Worm (Caenorhabditis elegans) whole organism, L1 larva: Measurements from ENCODE around the gene F07G11.4.

Source experiments
- F16B12.6 ChIP-seq: fragments of 150-350 bp; optimal IDR thresholded peaks from 2 replicates; lab custom pipeline; 2014; ENCODE audit warnings: missing biosample characterization, missing genetic modification characterization
- aha-1 ChIP-seq: fragments of 150-350 bp; optimal IDR thresholded peaks from 2 replicates; lab custom pipeline; 2014; ENCODE audit warnings: missing biosample characterization, missing genetic modification characterization
- blmp-1 ChIP-seq: fragments of 150-350 bp; optimal IDR thresholded peaks from 2 replicates; lab custom pipeline; 2014; ENCODE audit warnings: missing biosample characterization, missing genetic modification characterization
- ceh-63 ChIP-seq: fragments of 200-800 bp; sonication (Bioruptor generic); optimal IDR thresholded peaks from 2 replicates; lab custom pipeline; 2018; ENCODE audit warnings: mild to moderate bottlenecking, missing genetic modification characterization, missing compliant biosample characterization
- ceh-82 ChIP-seq, 3 experiments: fragments of 150-350 bp in 1 of 3; sonication (generic microtip) in 2 of 3; optimal IDR thresholded peaks; 2 replicates each; lab custom pipeline; 2014 to 2017; ENCODE audit warnings: missing biosample characterization in 3 of 3, missing genetic modification characterization in 3 of 3
- ceh-88 ChIP-seq: fragments of 200-800 bp; sonication (Bioruptor generic); IDR thresholded peaks from 2 replicates; pipeline ENCODE4 v1.3.6; 2022; ENCODE audit warnings: missing genetic modification characterization, missing compliant biosample characterization
- ces-1 ChIP-seq: fragments of 150-350 bp; optimal IDR thresholded peaks from 2 replicates; lab custom pipeline; 2014; ENCODE audit warnings: missing biosample characterization, missing genetic modification reagents, missing genetic modification characterization
- efl-3 ChIP-seq: fragments of 200-800 bp; sonication (Bioruptor generic); optimal IDR thresholded peaks from 2 replicates; lab custom pipeline; 2018; ENCODE audit warnings: mild to moderate bottlenecking, missing genetic modification characterization, missing compliant biosample characterization
- egl-13 ChIP-seq: sonication (generic microtip); optimal IDR thresholded peaks from 2 replicates; lab custom pipeline; 2016; ENCODE audit warnings: missing genotype, missing genetic modification reagents, missing genetic modification characterization, missing compliant biosample characterization
- egl-27 ChIP-seq, 2 experiments: fragments of 150-350 bp in 1 of 2; sonication (generic microtip); optimal IDR thresholded peaks; 3 replicates each; lab custom pipeline; 2017 to 2018; ENCODE audit warnings: missing biosample characterization in 2 of 2, missing genetic modification characterization in 2 of 2, missing genetic modification reagents in 2 of 2
- elt-3 ChIP-seq, 6 experiments: fragments of 150-350 bp in 1 of 6; sonication (generic microtip); optimal IDR thresholded peaks; 2 replicates each; lab custom pipeline; 2017 to 2018; ENCODE audit warnings: missing biosample characterization in 6 of 6, missing genetic modification characterization in 6 of 6, inconsistent platforms in 1 of 6
- fkh-10 ChIP-seq: sonication (generic microtip); optimal IDR thresholded peaks from 2 replicates; lab custom pipeline; 2017; ENCODE audit warnings: missing biosample characterization, missing genetic modification reagents, missing genetic modification characterization
- fos-1 ChIP-seq: fragments of 150-350 bp; optimal IDR thresholded peaks from 2 replicates; lab custom pipeline; 2014; ENCODE audit warnings: missing biosample characterization, missing genetic modification characterization
- hlh-4 ChIP-seq: sonication (generic microtip); optimal IDR thresholded peaks from 2 replicates; lab custom pipeline; 2016; ENCODE audit warnings: mild to moderate bottlenecking, missing genetic modification characterization, missing compliant biosample characterization
- irx-1 ChIP-seq: sonication (generic microtip); optimal IDR thresholded peaks from 2 replicates; lab custom pipeline; 2016; ENCODE audit warnings: missing genetic modification characterization, missing compliant biosample characterization
- isw-1 ChIP-seq: fragments of 200-800 bp; sonication (Bioruptor generic); IDR thresholded peaks from 2 replicates; pipeline ENCODE4 v1.3.6; 2022; ENCODE audit warnings: missing genetic modification characterization, missing compliant biosample characterization
- lin-14 ChIP-seq: fragments of 200-800 bp; sonication (Bioruptor generic); optimal IDR thresholded peaks from 2 replicates; lab custom pipeline; 2018; ENCODE audit warnings: mild to moderate bottlenecking, missing genetic modification characterization, moderate library complexity, missing compliant biosample characterization
- lin-15B ChIP-seq: fragments of 150-350 bp; sonication (generic microtip); optimal IDR thresholded peaks from 3 replicates; lab custom pipeline; 2014; ENCODE audit warnings: missing biosample characterization, missing genetic modification characterization
- lin-35 ChIP-seq, 2 experiments: fragments of 150-350 bp; optimal IDR thresholded peaks; 2 replicates each; lab custom pipeline; 2014; ENCODE audit warnings: missing biosample characterization in 2 of 2, missing genetic modification characterization in 2 of 2, missing genetic modification reagents in 2 of 2
- lsy-2 ChIP-seq, 2 experiments: fragments of 150-350 bp; optimal IDR thresholded peaks; 2 replicates each; lab custom pipeline; 2014; ENCODE audit warnings: missing biosample characterization in 2 of 2, missing genetic modification characterization in 2 of 2
- mef-2 ChIP-seq: fragments of 150-350 bp; optimal IDR thresholded peaks from 2 replicates; lab custom pipeline; 2014; ENCODE audit warnings: missing biosample characterization, missing genetic modification characterization
- nhr-11 ChIP-seq: fragments of 150-350 bp; optimal IDR thresholded peaks from 2 replicates; lab custom pipeline; 2014; ENCODE audit warnings: missing biosample characterization, missing genetic modification characterization
- nhr-20 ChIP-seq: sonication (generic microtip); optimal IDR thresholded peaks from 2 replicates; lab custom pipeline; 2016; ENCODE audit warnings: mild to moderate bottlenecking, missing genetic modification characterization, missing compliant biosample characterization
- nhr-85 ChIP-seq: sonication (generic microtip); peaks from one replicate; lab custom pipeline; 2016; ENCODE audit warnings: missing genetic modification characterization, inconsistent platforms, missing compliant biosample characterization
- nhr-90 ChIP-seq: sonication (generic microtip); optimal IDR thresholded peaks from 2 replicates; lab custom pipeline; 2016; ENCODE audit warnings: mild to moderate bottlenecking, missing genetic modification characterization, missing compliant biosample characterization; ENCODE audit not compliant: poor library complexity
- rnt-1 ChIP-seq: sonication (generic microtip); optimal IDR thresholded peaks from 2 replicates; lab custom pipeline; 2016; ENCODE audit warnings: mild to moderate bottlenecking, missing genetic modification characterization, moderate library complexity, missing compliant biosample characterization
- tlp-1 ChIP-seq: fragments of 150-350 bp; optimal IDR thresholded peaks from 2 replicates; lab custom pipeline; 2014; ENCODE audit warnings: missing biosample characterization, missing genetic modification characterization
- unc-30 ChIP-seq: sonication (generic microtip); optimal IDR thresholded peaks from 2 replicates; lab custom pipeline; 2017; ENCODE audit warnings: missing biosample characterization, missing genetic modification characterization
- vab-15 ChIP-seq: sonication (generic microtip); optimal IDR thresholded peaks from 2 replicates; lab custom pipeline; 2017; ENCODE audit warnings: missing genotype, mild to moderate bottlenecking, missing genetic modification characterization, missing compliant biosample characterization
- xbp-1 ChIP-seq: sonication (generic microtip); optimal IDR thresholded peaks from 2 replicates; lab custom pipeline; 2016; ENCODE audit warnings: missing genetic modification characterization, missing compliant biosample characterization
- zag-1 ChIP-seq: fragments of 150-350 bp; optimal IDR thresholded peaks from 2 replicates; lab custom pipeline; 2014; ENCODE audit warnings: missing biosample characterization, missing genetic modification characterization
- zip-4 ChIP-seq: fragments of 200-800 bp; sonication (Bioruptor generic); optimal IDR thresholded peaks from 2 replicates; lab custom pipeline; 2018; ENCODE audit warnings: mild to moderate bottlenecking, missing genetic modification characterization, moderate library complexity, missing compliant biosample characterization
- ztf-4 ChIP-seq: fragments of 150-350 bp; optimal IDR thresholded peaks from 2 replicates; lab custom pipeline; 2014; ENCODE audit warnings: missing biosample characterization, missing genetic modification characterization

The F07G11.4 gene

DNA sequence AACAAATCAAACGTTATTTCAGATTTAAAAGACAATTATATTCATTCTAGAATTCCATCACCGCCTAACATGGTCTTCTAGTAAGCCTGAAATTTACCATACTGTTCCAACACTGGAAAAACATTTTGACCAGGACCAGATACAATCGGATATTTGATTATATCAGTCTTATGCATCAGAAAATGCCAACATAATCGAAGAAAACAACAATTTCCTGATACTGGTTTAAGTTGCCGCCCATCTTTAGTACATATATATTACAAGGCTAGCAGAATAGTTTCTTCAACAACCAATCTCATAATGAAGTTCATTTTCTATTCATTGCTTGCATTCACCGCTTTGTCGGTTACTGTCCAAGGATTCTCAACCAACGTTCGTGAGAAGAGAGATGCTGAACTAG, 36.2 kb downstream of the F07G11.4 start, which contains the start of gene C13A2.12:
Gene C13A2.12 (plus strand): TSS at position 301 of the 400 bp plus-strand sequence.
- TF ChIP-seq mef-2 (tag; lab: Kevin White, UChicago) (no peak), aha-1 (tag; lab: Kevin White, UChicago) (no peak), efl-3 (GFP tag; lab: Kevin White, UChicago) (no peak), unc-30 (no peak), isw-1 (GFP tag; lab: Robert Waterston, UW) (no peak), xbp-1 (tag; lab: Kevin White, UChicago) (no peak), irx-1 (tag; lab: Kevin White, UChicago) (no peak), ceh-88 (no peak), lsy-2 (tag; optimal IDR thresholded peaks at IDR 0.05; lab: Kevin White, UChicago) (no peak), ceh-63 (GFP tag; lab: Kevin White, UChicago) (no peak), ceh-82 (tag; optimal IDR thresholded peaks at IDR 0.05; lab: Kevin White, UChicago) (no peak), rnt-1 (tag; lab: Kevin White, UChicago) (no peak), lin-14 (GFP tag; lab: Kevin White, UChicago) (no peak), ztf-4 (tag; lab: Kevin White, UChicago) (no peak), hlh-4 (tag; lab: Kevin White, UChicago) (no peak), nhr-11 (tag; lab: Kevin White, UChicago) (no peak), lin-35 (GFP tag; optimal IDR thresholded peaks at IDR 0.05; lab: Kevin White, UChicago) (no peak), ces-1 (GFP tag; lab: Kevin White, UChicago) (no peak)
- TF ChIP-seq, all 84 proteins: peak for 0

DNA sequence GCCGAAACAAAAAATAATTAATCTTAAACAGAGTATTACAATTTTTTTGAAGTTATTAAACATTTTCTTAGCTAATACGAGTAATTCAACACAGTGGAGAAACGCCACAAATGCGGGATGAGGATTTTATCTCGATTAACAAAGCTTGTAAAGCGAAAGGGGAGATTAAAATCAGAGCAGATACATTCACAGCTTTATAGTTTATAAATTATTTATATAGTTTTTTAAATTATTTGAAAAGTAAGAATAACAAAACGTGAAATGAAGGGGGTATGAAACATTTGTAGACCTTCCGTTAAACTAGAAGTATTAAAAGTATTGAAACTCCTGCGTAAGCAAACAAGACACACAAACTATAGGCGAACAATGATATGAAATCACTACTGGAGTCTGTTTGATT, 40.1 kb downstream of the F07G11.4 start, which contains the start of gene C05C8.8:
Gene C05C8.8 (minus strand): TSS at position 101 of the 400 bp plus-strand sequence.
- TF ChIP-seq fkh-10 (GFP tag; lab: Kevin White, UChicago) (no peak), zip-4 (no peak), zag-1 (tag; lab: Kevin White, UChicago) (no peak), fos-1 (tag; lab: Kevin White, UChicago) (no peak), nhr-90 (tag; lab: Kevin White, UChicago) (no peak), tlp-1 (tag; lab: Kevin White, UChicago) (no peak), ztf-4 (tag; lab: Kevin White, UChicago) (no peak), egl-27 (tag; optimal IDR thresholded peaks at IDR 0.05; lab: Kevin White, UChicago) (no peak)

DNA sequence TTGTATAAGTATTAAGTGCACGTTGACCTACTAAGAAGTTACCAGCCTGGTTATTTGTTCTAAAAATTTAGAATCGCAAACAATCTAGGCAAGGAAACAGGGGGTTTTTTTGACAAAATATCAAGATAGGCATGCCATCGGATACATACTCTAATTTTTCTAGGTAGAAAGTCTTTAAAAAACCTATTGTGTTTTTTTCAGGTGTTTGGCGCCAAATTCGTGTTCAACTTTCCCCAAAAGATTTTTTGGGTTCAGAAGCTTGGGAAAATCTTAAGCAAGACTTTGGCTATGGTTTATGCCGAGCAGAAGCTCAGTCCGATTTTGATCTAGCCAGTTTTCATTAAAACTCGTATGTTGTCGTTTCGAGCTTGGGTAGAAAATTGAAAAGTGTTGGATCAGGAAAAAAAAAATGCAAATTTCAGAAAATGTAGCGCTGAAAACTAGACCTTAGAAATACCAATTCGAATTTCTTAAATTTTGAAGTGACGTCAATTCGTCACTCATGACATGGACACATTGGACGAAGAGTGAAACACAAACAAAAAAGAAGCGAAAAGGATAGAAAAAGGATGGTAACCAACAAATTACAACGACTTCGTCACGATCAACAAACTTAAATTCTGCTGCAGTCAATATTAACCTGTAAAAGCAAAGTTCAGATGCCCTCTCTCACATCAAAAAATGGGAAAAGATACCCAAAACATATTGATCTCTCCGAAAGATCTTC, 46.8 kb downstream of the F07G11.4 start:
- peak in 1 of 6 experiments; percentile 48 for TF ChIP-seq elt-3 (tag; optimal IDR thresholded peaks at IDR 0.05; lab: Kevin White, UChicago)
- TF ChIP-seq nhr-85 (tag; lab: Kevin White, UChicago), result peak; percentile 58
- TF ChIP-seq egl-13, result no peak

DNA sequence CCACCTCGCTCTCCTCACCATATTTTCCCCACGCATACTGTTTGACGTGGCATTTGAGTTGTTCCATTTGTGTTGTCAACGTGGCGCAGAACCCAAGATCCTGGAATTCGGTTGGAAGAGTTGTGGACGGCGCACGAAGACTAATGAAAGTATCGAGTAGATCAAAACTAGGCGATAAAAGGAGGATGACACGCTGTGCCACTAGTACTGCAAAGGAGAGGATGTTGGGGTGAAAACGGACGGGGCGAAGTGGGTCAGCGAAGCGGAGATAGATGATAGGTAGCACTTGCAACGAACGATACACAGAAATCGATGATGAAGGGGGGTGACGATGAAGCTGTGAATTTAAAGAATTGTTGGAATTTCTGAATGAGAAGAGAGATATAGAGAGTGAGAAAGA, 48.2 kb downstream of the F07G11.4 start, which contains the start of gene C05C8.7:
Gene C05C8.7 (minus strand): TSS at position 100 of the 400 bp plus-strand sequence.
- TF ChIP-seq F16B12.6 (tag; lab: Kevin White, UChicago) (no peak), vab-15 (tag; lab: Kevin White, UChicago) (no peak), lin-15B (no peak), nhr-20 (tag; lab: Kevin White, UChicago) (no peak), blmp-1 (tag; lab: Kevin White, UChicago) (peak; percentile 92)
- TF ChIP-seq, all 84 proteins: peak for 1
